Fruit fly (Drosophila melanogaster): ENCODE measurements around the gene SNCF.
A peak's percentile ranks its signal among the peaks of the same experiment; 100 is the strongest.

Gene SNCF

DNA sequence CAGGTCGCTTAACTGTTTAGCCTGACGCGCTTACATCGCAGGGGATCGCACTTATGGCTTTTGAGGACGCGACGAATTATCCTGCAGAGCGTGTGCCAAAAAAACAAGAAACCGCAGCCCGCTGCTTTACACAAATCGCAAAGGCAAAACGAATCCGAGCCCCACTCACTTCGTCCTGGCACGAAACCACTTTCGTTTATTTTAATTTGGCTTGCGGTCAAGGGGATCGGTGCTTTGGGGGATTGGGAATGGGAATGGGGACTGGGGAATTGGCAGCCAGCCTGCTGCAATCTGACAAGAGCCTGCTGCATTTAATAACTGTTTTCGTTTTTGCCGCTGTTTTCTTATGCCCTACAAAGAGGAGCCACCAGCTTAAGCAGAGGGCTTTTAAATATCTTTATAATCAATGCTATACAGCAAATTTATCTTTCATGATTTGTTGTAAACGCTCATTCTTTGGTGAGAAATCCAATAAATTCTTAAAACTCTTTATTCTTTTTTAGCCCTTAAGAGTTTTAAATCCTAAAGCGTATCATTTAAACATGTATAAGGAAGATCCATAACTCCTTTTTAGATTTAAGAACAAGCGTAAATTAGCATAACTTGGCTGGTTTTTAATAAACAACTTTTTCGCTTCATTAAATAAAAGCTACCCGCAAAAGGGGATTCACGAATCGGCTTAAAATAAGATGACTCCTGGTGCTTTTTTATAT is 31.6 kb downstream of the SNCF start (continued):
- TF ChIP-seq CG6854 (GFP tag; optimal IDR thresholded peaks at IDR 0.05) (peak; percentile 8), ss (GFP tag; optimal IDR thresholded peaks at IDR 0.05) (peak; percentile 39 to 66), acj6 (GFP tag; optimal IDR thresholded peaks at IDR 0.05) (peak; percentile 29), topi (GFP tag; optimal IDR thresholded peaks at IDR 0.05) (peak; percentile 67), CG6276 (GFP tag; optimal IDR thresholded peaks at IDR 0.05) (no peak), CG6163 (GFP tag; IDR thresholded peaks at IDR 0.05) (no peak), esn (GFP tag; optimal IDR thresholded peaks at IDR 0.05) (peak; percentile 82), Sox15 (GFP tag; optimal IDR thresholded peaks at IDR 0.05) (peak; percentile 7), Met (GFP tag; optimal IDR thresholded peaks at IDR 0.05) (peak; percentile 62), CG6792 (GFP tag; optimal IDR thresholded peaks at IDR 0.05) (peak; percentile 36), lz (GFP tag; optimal IDR thresholded peaks at IDR 0.05) (peak; percentile 50), Ets21C (GFP tag; optimal IDR thresholded peaks at IDR 0.05) (peak; percentile 14), Sox102F (GFP tag; optimal IDR thresholded peaks at IDR 0.05) (peak; percentile 47), CG7368 (GFP tag; optimal IDR thresholded peaks at IDR 0.05) (no peak)

DNA sequence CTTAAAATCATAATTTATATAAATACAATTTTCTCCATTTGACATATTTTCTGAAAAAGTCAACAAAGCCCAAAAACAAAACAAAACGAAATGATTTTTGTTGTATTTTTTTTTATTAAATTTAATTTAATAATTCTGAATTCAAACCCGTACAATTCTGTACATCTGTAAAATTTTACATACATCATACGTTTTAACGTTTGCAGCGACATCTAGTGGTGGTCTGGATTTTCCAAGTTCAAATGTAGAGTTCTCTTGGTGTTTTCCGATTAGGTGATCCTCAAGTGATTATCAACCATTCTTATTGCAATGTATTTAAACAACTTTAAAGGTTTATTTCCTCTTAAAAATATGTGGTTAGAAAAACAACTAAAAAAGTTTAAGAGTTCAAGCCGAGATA is 32.6 kb downstream of the SNCF start:
- TF ChIP-seq CG6276 (GFP tag; optimal IDR thresholded peaks at IDR 0.05): no peak
- no peak for TF ChIP-seq CG6808 (GFP tag; optimal IDR thresholded peaks at IDR 0.05)
- TF ChIP-seq lz (GFP tag; optimal IDR thresholded peaks at IDR 0.05): peak; percentile 26
- TF ChIP-seq net (GFP tag; optimal IDR thresholded peaks at IDR 0.05): no peak
- TF ChIP-seq Hr38 (GFP tag; optimal IDR thresholded peaks at IDR 0.05): no peak
- TF ChIP-seq Hr39 (GFP tag; optimal IDR thresholded peaks at IDR 0.05): peak; percentile 38
- TF ChIP-seq CG8632 (GFP tag; optimal IDR thresholded peaks at IDR 0.05): no peak
- no peak for TF ChIP-seq Eip75B (GFP tag; optimal IDR thresholded peaks at IDR 0.05)
- TF ChIP-seq CG11762 (GFP tag; optimal IDR thresholded peaks at IDR 0.05; ENCODE audit: insufficient read depth): no peak
- TF ChIP-seq CG34406 (GFP tag; optimal IDR thresholded peaks at IDR 0.05): no peak
- peak; percentile 100 for TF ChIP-seq CG1621 (tag; optimal IDR thresholded peaks at IDR 0.05)
- TF ChIP-seq Blimp-1 (GFP tag; optimal IDR thresholded peaks at IDR 0.05): no peak
- TF ChIP-seq CG6792 (GFP tag; optimal IDR thresholded peaks at IDR 0.05): no peak
- TF ChIP-seq Gug (GFP tag; IDR thresholded peaks at IDR 0.05): no peak
- no peak for TF ChIP-seq CG6163 (GFP tag; IDR thresholded peaks at IDR 0.05)
- TF ChIP-seq Met (GFP tag; optimal IDR thresholded peaks at IDR 0.05): peak; percentile 5
- no peak for TF ChIP-seq fkh (GFP tag; optimal IDR thresholded peaks at IDR 0.05)
- no peak for TF ChIP-seq OdsH (GFP tag; optimal IDR thresholded peaks at IDR 0.05)
- no peak for TF ChIP-seq svp (GFP tag)
- TF ChIP-seq CG11294 (GFP tag; IDR thresholded peaks at IDR 0.05): no peak
- TF ChIP-seq dsx (GFP tag; optimal IDR thresholded peaks at IDR 0.05; ENCODE audit: poor library complexity, severe bottlenecking): no peak
- TF ChIP-seq acj6 (GFP tag; optimal IDR thresholded peaks at IDR 0.05): no peak
- TF ChIP-seq CG9139 (GFP tag; optimal IDR thresholded peaks at IDR 0.05): no peak
- no peak for TF ChIP-seq Hr4 (GFP tag; optimal IDR thresholded peaks at IDR 0.05)
- no peak for TF ChIP-seq CG6854 (GFP tag; optimal IDR thresholded peaks at IDR 0.05)
- TF ChIP-seq Sox15 (GFP tag; optimal IDR thresholded peaks at IDR 0.05): no peak
- no peak for TF ChIP-seq achi (GFP tag; optimal IDR thresholded peaks at IDR 0.05)
- no peak for TF ChIP-seq fd59A (GFP tag; optimal IDR thresholded peaks at IDR 0.05)
- no peak for TF ChIP-seq Lpt (GFP tag; optimal IDR thresholded peaks at IDR 0.05)
- no peak for TF ChIP-seq CG15336 (GFP tag; IDR thresholded peaks at IDR 0.05)
- no peak for TF ChIP-seq pdm3 (GFP tag; optimal IDR thresholded peaks at IDR 0.05)
- TF ChIP-seq CG32006 (GFP tag; optimal IDR thresholded peaks at IDR 0.05): no peak
- TF ChIP-seq Sox14 (GFP tag; optimal IDR thresholded peaks at IDR 0.05): no peak
- no peak for TF ChIP-seq ss (GFP tag; optimal IDR thresholded peaks at IDR 0.05)
- TF ChIP-seq CG10669 (GFP tag; optimal IDR thresholded peaks at IDR 0.05): no peak
- TF ChIP-seq topi (GFP tag; optimal IDR thresholded peaks at IDR 0.05): no peak
- no peak for TF ChIP-seq Ets21C (GFP tag; optimal IDR thresholded peaks at IDR 0.05)
- no peak for TF ChIP-seq vri (GFP tag; optimal IDR thresholded peaks at IDR 0.05)
- TF ChIP-seq fd85E (GFP tag; optimal IDR thresholded peaks at IDR 0.05): no peak
- TF ChIP-seq salr (GFP tag; optimal IDR thresholded peaks at IDR 0.05): no peak
- peak; percentile 51 for TF ChIP-seq esn (GFP tag; optimal IDR thresholded peaks at IDR 0.05)
- no peak for TF ChIP-seq eg (GFP tag; IDR thresholded peaks at IDR 0.05)
- no peak for TF ChIP-seq CG16779 (tag; optimal IDR thresholded peaks at IDR 0.05)
- peak; percentile 17 for TF ChIP-seq Eip78C (GFP tag)
- no peak for TF ChIP-seq CG11902 (GFP tag; optimal IDR thresholded peaks at IDR 0.05)
- TF ChIP-seq CG8119 (GFP tag; IDR thresholded peaks at IDR 0.05): no peak
